Worm (Caenorhabditis elegans): Measurements from ENCODE around the gene str-79.

The str-79 gene

DNA sequence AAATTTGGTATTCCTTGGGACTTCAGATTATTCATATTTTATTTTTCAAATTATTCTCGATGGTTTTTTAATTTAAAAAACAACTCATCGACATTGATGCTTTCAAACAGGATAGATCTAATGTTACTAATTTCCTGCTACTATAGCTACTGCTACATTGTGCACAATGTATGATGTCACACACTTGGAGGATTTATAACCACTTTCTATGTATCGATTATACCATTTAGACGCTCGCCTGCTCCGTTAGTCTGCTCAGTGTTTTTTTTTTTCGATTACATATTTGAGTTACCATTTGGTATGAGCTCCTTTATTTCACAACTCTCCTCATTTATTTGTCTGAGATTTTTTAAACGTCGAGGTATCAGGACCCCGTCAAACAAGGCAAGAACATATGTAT is 20.8 kb downstream of the str-79 start, which contains the start of gene Y40A1A.2:
Gene Y40A1A.2, plus strand, starts transcription at position 301 of the 400 bp plus-strand sequence.
- TF ChIP-seq hlh-4 (tag; optimal IDR thresholded peaks at IDR 0.05) = no peak
- no peak for TF ChIP-seq vab-15 (tag; optimal IDR thresholded peaks at IDR 0.05)
- no peak for TF ChIP-seq nhr-84 (tag; optimal IDR thresholded peaks at IDR 0.05)
- TF ChIP-seq fkh-8 (tag; optimal IDR thresholded peaks at IDR 0.05) = no peak
- no peak for TF ChIP-seq irx-1 (tag; optimal IDR thresholded peaks at IDR 0.05)
- TF ChIP-seq Y116A8C.19 (tag; optimal IDR thresholded peaks at IDR 0.05; ENCODE audit: borderline replicate concordance) = no peak
- TF ChIP-seq lin-13 (GFP tag; optimal IDR thresholded peaks at IDR 0.05) = no peak
- TF ChIP-seq jun-1 (tag; optimal IDR thresholded peaks at IDR 0.05) = no peak

DNA sequence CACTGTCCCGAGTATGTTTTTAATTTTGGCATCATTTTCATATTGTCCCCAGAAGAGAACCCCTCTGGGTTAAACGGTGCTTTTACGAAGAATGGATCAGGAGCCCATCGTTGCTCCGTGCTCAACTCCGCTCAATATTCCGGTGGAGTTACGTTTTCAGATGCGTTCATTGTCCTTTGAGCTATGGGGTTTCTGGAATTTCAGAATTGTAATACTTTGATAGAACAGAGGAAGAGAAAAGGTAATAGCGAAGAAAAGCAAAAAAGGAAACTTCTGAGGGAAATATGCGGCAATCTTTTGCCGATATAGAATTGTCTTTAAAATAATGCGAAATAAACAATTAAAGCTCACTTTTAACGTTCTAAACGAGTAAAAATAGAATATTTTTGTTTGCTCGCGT is 28.3 kb downstream of the str-79 start, which contains the start of gene Y40A1A.3:
Gene Y40A1A.3, minus strand, starts transcription at position 101 of the 400 bp plus-strand sequence.
- TF ChIP-seq egl-27 (tag; optimal IDR thresholded peaks at IDR 0.05) = no peak
- no peak for TF ChIP-seq ztf-4 (tag; optimal IDR thresholded peaks at IDR 0.05)
- no peak for TF ChIP-seq unc-62 (GFP tag; optimal IDR thresholded peaks at IDR 0.05)
- no peak for TF ChIP-seq nhr-20 (tag; optimal IDR thresholded peaks at IDR 0.05)

DNA sequence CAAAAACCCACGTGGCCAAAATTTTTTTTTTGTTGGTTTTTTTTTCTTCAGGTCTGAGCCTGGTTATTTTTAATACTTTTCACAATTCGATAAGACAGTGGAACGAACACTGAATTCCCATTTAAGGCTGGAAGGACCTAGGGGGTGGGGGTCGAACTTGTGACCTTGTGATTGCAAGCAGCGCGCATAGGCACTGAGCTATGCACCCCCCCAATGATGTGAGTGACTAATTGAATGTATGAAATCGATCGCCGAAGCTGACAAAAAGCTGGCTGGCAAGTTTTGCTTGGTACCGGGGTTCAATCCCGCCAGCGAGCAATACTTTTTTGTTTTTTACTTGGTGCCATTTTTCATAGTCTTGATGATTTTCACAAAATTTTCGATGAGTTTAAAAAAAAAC is 29.1 kb downstream of the str-79 start:
- TF ChIP-seq pax-3 (tag; optimal IDR thresholded peaks at IDR 0.05) (no peak), nhr-85 (tag) (no peak)

DNA sequence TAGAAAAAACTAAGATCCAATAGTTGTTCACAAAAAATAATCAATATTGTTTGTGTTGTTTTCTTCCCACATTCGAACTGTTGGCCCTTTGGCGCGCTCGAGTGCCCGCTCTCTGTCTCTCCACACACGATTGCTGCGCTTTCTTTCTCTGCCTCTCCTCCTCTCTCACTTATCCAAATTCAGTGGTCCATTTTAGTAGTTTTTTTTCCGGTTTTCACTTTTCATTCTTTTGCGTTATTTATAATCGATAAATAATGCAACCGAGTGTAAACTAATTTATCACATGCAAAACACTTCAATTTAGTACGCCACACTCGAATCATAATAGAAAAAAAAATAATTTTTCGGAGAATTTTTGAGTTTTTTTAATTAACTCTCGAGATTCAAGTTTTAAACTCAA is 30.8 kb downstream of the str-79 start:
- TF ChIP-seq aha-1 (tag; optimal IDR thresholded peaks at IDR 0.05) (no peak), ztf-11 (tag; optimal IDR thresholded peaks at IDR 0.05) (no peak), nhr-20 (tag; optimal IDR thresholded peaks at IDR 0.05) (no peak), pax-3 (tag; optimal IDR thresholded peaks at IDR 0.05) (no peak), sptf-1 (tag; optimal IDR thresholded peaks at IDR 0.05) (no peak), nhr-76 (tag; optimal IDR thresholded peaks at IDR 0.05) (no peak), unc-86 (tag; optimal IDR thresholded peaks at IDR 0.05) (no peak), nhr-90 (tag; optimal IDR thresholded peaks at IDR 0.05; ENCODE audit: poor library complexity) (no peak), ces-1 (GFP tag; optimal IDR thresholded peaks at IDR 0.05) (no peak), nhr-84 (tag; optimal IDR thresholded peaks at IDR 0.05) (no peak), swsn-7 (tag; optimal IDR thresholded peaks at IDR 0.05) (no peak), snu-23 (GFP tag; optimal IDR thresholded peaks at IDR 0.05) (no peak), fkh-10 (GFP tag; optimal IDR thresholded peaks at IDR 0.05) (no peak), unc-30 (tag; optimal IDR thresholded peaks at IDR 0.05) (no peak), tbx-2 (tag; optimal IDR thresholded peaks at IDR 0.05) (no peak)

DNA sequence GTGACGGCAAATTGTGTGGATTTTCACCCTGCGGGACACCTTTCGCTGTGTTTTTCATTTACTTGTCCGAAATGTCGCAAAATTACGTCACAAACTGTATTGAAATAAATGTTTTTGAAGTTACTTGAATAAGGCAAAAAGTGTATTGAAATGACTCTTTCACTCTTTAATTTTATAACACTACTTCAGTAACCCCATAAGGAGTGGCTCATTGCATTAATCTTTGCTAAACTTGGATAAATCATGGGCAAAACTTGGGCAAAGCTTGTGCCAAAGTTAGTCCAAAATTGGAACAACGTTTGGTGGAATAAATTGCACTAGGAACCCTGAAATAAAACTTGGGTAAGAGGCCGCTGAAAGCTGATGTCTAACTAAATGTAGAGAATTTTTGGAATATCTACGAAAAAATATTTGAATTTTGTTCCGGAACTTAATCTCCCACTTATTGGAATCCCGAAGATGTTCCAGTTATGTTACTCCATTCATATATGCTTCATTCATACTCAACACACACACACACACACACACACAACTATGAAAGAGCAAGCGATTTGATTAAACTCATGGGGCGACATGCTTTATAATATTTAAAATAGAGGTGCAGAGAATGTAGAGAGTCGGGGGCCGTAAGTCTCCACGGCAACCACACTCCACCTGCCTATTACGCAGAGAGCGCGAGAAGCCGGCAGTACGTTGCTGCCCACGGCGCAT is 43.0 kb downstream of the str-79 start, which contains the start of gene Y102A11A.9:
Gene Y102A11A.9, plus strand, starts transcription at position 661 of the 711 bp plus-strand sequence.
- TF ChIP-seq skn-1 (tag; optimal IDR thresholded peaks at IDR 0.05) = peak; percentile 25
- peak; percentile 63 for TF ChIP-seq fkh-8 (tag; optimal IDR thresholded peaks at IDR 0.05)
- TF ChIP-seq ama-1 (optimal IDR thresholded peaks at IDR 0.05) = no peak
- TF ChIP-seq efl-1 (optimal IDR thresholded peaks at IDR 0.05) = no peak
- TF ChIP-seq efl-1 (GFP tag; optimal IDR thresholded peaks at IDR 0.05 in 1 of 2) = peak in 1 of 2 experiments; percentile 90
- TF ChIP-seq aha-1 (tag; optimal IDR thresholded peaks at IDR 0.05) = no peak

DNA sequence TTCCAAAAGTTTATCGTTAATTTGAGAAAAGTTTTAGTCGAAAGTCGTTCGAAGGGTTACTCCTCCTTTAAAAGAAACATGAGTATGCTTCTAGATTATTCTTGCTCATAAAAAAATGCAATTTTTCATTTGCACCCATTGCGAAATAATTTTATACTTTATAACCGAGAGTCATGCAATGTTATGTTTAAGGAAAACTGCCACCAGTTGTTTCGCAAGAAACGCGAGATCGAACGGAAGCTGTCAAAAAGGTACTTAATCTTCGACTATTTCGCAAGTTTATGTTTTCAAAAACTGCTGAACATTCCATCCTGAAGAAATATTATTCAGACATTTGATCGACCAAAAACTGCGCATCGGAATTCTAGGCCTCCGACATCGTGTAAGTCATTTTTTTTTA is 44.2 kb downstream of the str-79 start:
- TF ChIP-seq ceh-82 (tag; optimal IDR thresholded peaks at IDR 0.05) (peak in 2 of 3 experiments; percentile 14 to 15), skn-1 (tag; optimal IDR thresholded peaks at IDR 0.05) (peak; percentile 69), ceh-8 (GFP tag; optimal IDR thresholded peaks at IDR 0.05) (no peak), swsn-7 (tag; optimal IDR thresholded peaks at IDR 0.05) (no peak), vab-15 (tag; optimal IDR thresholded peaks at IDR 0.05) (no peak), nhr-28 (tag; optimal IDR thresholded peaks at IDR 0.05) (no peak), tbx-2 (tag; optimal IDR thresholded peaks at IDR 0.05) (no peak), jun-1 (tag; optimal IDR thresholded peaks at IDR 0.05) (no peak), nhr-11 (tag; optimal IDR thresholded peaks at IDR 0.05) (no peak), lin-13 (GFP tag; optimal IDR thresholded peaks at IDR 0.05) (no peak), lin-14 (GFP tag; optimal IDR thresholded peaks at IDR 0.05) (peak; percentile 19), unc-98 (GFP tag; IDR thresholded peaks at IDR 0.05) (no peak), nhr-237 (tag; optimal IDR thresholded peaks at IDR 0.05) (no peak), hlh-17 (GFP tag; optimal IDR thresholded peaks at IDR 0.05; ENCODE audit: borderline replicate concordance) (no peak), sptf-1 (tag; optimal IDR thresholded peaks at IDR 0.05) (no peak), egl-13 (tag; optimal IDR thresholded peaks at IDR 0.05) (no peak), nhr-19 (GFP tag; conservative IDR thresholded peaks at IDR 0.05) (no peak), blmp-1 (tag; optimal IDR thresholded peaks at IDR 0.05) (no peak), ztf-11 (tag; optimal IDR thresholded peaks at IDR 0.05) (no peak), snu-23 (GFP tag; optimal IDR thresholded peaks at IDR 0.05) (no peak), Y116A8C.19 (tag; optimal IDR thresholded peaks at IDR 0.05; ENCODE audit: borderline replicate concordance) (no peak)
